Fruit fly (Drosophila melanogaster) whole organism, embryonic: ENCODE data around the gene CG5440.

Source experiments
- Atf3 ChIP-seq: fragments of 200-800 bp; sonication (Bioruptor generic); optimal IDR thresholded peaks from 3 replicates; lab custom pipeline; 2016; ENCODE audit warnings: missing biosample characterization, missing genetic modification characterization
- CG12942 ChIP-seq: fragments of 200-800 bp; sonication (Bioruptor generic); optimal IDR thresholded peaks from 3 replicates; lab custom pipeline; 2016; ENCODE audit warnings: missing biosample characterization, missing genetic modification characterization
- CG14667 ChIP-seq: fragments of 200-800 bp; sonication (Bioruptor generic); IDR thresholded peaks from 2 replicates; pipeline ENCODE4 v1.3.6; 2022; ENCODE audit warnings: missing biosample characterization, missing genetic modification characterization
- CG1603 ChIP-seq: fragments of 200-800 bp; sonication (Bioruptor generic); optimal IDR thresholded peaks from 2 replicates; lab custom pipeline; 2019; ENCODE audit warnings: missing biosample characterization, mild to moderate bottlenecking, missing genetic modification characterization, moderate library complexity
- CG17359 ChIP-seq: fragments of 200-800 bp; sonication (Bioruptor generic); optimal IDR thresholded peaks from 3 replicates; lab custom pipeline; 2018; ENCODE audit warnings: missing biosample characterization, mild to moderate bottlenecking, missing genetic modification characterization, moderate library complexity
- CG17802 ChIP-seq: fragments of 200-800 bp; sonication (Bioruptor generic); optimal IDR thresholded peaks from 2 replicates; lab custom pipeline; 2018; ENCODE audit warnings: missing biosample characterization, mild to moderate bottlenecking, missing genetic modification characterization, moderate library complexity
- CG18764 ChIP-seq: fragments of 200-800 bp; sonication (Bioruptor generic); optimal IDR thresholded peaks from 3 replicates; lab custom pipeline; 2016; ENCODE audit warnings: missing biosample characterization, missing genetic modification characterization
- CG2202 ChIP-seq: fragments of 200-800 bp; sonication (Bioruptor generic); optimal IDR thresholded peaks from 2 replicates; lab custom pipeline; 2018; ENCODE audit warnings: missing biosample characterization, mild to moderate bottlenecking, missing genetic modification characterization
- CG31365 ChIP-seq: fragments of 200-800 bp; sonication (Bioruptor generic); optimal IDR thresholded peaks from 2 replicates; lab custom pipeline; 2018; ENCODE audit warnings: missing biosample characterization, mild to moderate bottlenecking, missing genetic modification characterization
- CG3163 ChIP-seq: fragments of 200-800 bp; sonication (Bioruptor generic); optimal IDR thresholded peaks from 3 replicates; lab custom pipeline; 2016; ENCODE audit warnings: missing biosample characterization, missing genetic modification characterization
- CG43689 ChIP-seq: fragments of 200-800 bp; sonication (Bioruptor generic); IDR thresholded peaks from 2 replicates; pipeline ENCODE4 v1.3.6; 2022; ENCODE audit warnings: missing biosample characterization, missing genetic modification characterization
- CG5180 ChIP-seq: fragments of 200-800 bp; sonication (Bioruptor generic); optimal IDR thresholded peaks from 3 replicates; lab custom pipeline; 2017; ENCODE audit warnings: missing biosample characterization, missing genetic modification characterization, mild to moderate bottlenecking, moderate library complexity, missing genetic modification reagents
- CG5953 ChIP-seq: fragments of 200-800 bp; sonication (Bioruptor generic); IDR thresholded peaks from 2 replicates; pipeline ENCODE4 v1.3.6; 2022; ENCODE audit warnings: missing biosample characterization, missing genetic modification characterization
- CG6254 ChIP-seq: fragments of 200-800 bp; sonication (Bioruptor generic); optimal IDR thresholded peaks from 3 replicates; lab custom pipeline; 2017; ENCODE audit warnings: mild to moderate bottlenecking, missing biosample characterization, missing genetic modification reagents, missing genetic modification characterization
- CG6683 ChIP-seq: fragments of 200-800 bp; sonication (Bioruptor generic); optimal IDR thresholded peaks from 2 replicates; lab custom pipeline; 2017; ENCODE audit warnings: missing biosample characterization, mild to moderate bottlenecking, missing genetic modification characterization, missing genetic modification reagents
- CG7556 ChIP-seq: fragments of 200-800 bp; sonication (Bioruptor generic); optimal IDR thresholded peaks from 2 replicates; lab custom pipeline; 2017; ENCODE audit warnings: missing biosample characterization, mild to moderate bottlenecking, missing genetic modification characterization
- CG7928 ChIP-seq: fragments of 200-800 bp; sonication (Bioruptor generic); optimal IDR thresholded peaks from 2 replicates; lab custom pipeline; 2017; ENCODE audit warnings: missing biosample characterization, mild to moderate bottlenecking, missing genetic modification characterization
- D ChIP-seq, 2 experiments: fragments of 200-800 bp in 1 of 2; fragments of >200 bp in 1 of 2; sonication (Bioruptor generic) in 1 of 2; optimal IDR thresholded peaks; 2 replicates in 1 of 2; 3 replicates in 1 of 2; lab custom pipeline; 2017; ENCODE audit warnings: mild to moderate bottlenecking in 1 of 2, missing biosample characterization in 1 of 2, missing genetic modification characterization in 1 of 2, missing genetic modification reagents in 1 of 2
- Dfd ChIP-seq, 2 experiments: fragments of >200 bp; optimal IDR thresholded peaks; 2 replicates each; lab custom pipeline; 2017; ENCODE audit warnings: missing biosample characterization in 2 of 2, missing genetic modification characterization in 2 of 2
- Ets65A ChIP-seq: fragments of 200-800 bp; sonication (Bioruptor generic); peaks from one replicate; lab custom pipeline; 2016; ENCODE audit warnings: missing biosample characterization, missing genetic modification characterization
- HLH4C ChIP-seq: fragments of 200-800 bp; sonication (Bioruptor generic); IDR thresholded peaks from 3 replicates; pipeline ENCODE4 v1.3.6; 2022; ENCODE audit warnings: missing biosample characterization, missing genetic modification characterization; ENCODE audit not compliant: partially characterized antibody
- Lpt ChIP-seq: fragments of >200 bp; optimal IDR thresholded peaks from 2 replicates; lab custom pipeline; 2018; ENCODE audit warnings: missing biosample characterization, missing genetic modification characterization
- Myb ChIP-seq: fragments of 200-800 bp; sonication (Bioruptor generic); optimal IDR thresholded peaks from 2 replicates; lab custom pipeline; 2016; ENCODE audit warnings: missing biosample characterization, missing genetic modification characterization
- NK7.1 ChIP-seq: fragments of 200-800 bp; sonication (Bioruptor generic); optimal IDR thresholded peaks from 3 replicates; lab custom pipeline; 2016; ENCODE audit warnings: missing biosample characterization, missing genetic modification characterization
- Nf-YA ChIP-seq: fragments of 200-800 bp; sonication (Bioruptor generic); IDR thresholded peaks from 2 replicates; pipeline ENCODE4 v1.3.6; 2022; ENCODE audit warnings: missing biosample characterization, missing genetic modification characterization
- Scr ChIP-seq: fragments of 200-800 bp; sonication (Bioruptor generic); IDR thresholded peaks from 2 replicates; pipeline ENCODE4 v1.3.6; 2022; ENCODE audit warnings: missing biosample characterization, missing genetic modification characterization; ENCODE audit not compliant: partially characterized antibody
- Usf ChIP-seq: fragments of 200-800 bp; sonication (Bioruptor generic); optimal IDR thresholded peaks from 2 replicates; lab custom pipeline; 2017; ENCODE audit warnings: missing genotype, missing biosample characterization, missing genetic modification characterization
- bab2 ChIP-seq: fragments of 200-800 bp; sonication (Bioruptor generic); optimal IDR thresholded peaks from 2 replicates; lab custom pipeline; 2016; ENCODE audit warnings: missing biosample characterization, missing genetic modification characterization
- bbx ChIP-seq: fragments of 200-800 bp; sonication (Bioruptor generic); IDR thresholded peaks from 2 replicates; pipeline ENCODE4 v1.3.6; 2022; ENCODE audit warnings: missing biosample characterization, missing genetic modification characterization; ENCODE audit not compliant: partially characterized antibody
- btn ChIP-seq: fragments of 200-800 bp; sonication (Bioruptor generic); optimal IDR thresholded peaks from 2 replicates; lab custom pipeline; 2016; ENCODE audit warnings: missing biosample characterization, missing genetic modification characterization
- cwo ChIP-seq: fragments of 200-800 bp; sonication (Bioruptor generic); optimal IDR thresholded peaks from 3 replicates; lab custom pipeline; 2017; ENCODE audit warnings: missing biosample characterization, missing genetic modification characterization, mild to moderate bottlenecking, moderate library complexity, missing genetic modification reagents
- dmrt99B ChIP-seq: fragments of 200-800 bp; sonication (Bioruptor generic); optimal IDR thresholded peaks from 2 replicates; lab custom pipeline; 2018; ENCODE audit warnings: missing biosample characterization, mild to moderate bottlenecking, missing genetic modification characterization, moderate library complexity
- en ChIP-seq: fragments of 200-800 bp; sonication (Bioruptor generic); optimal IDR thresholded peaks from 2 replicates; lab custom pipeline; 2016; ENCODE audit warnings: missing biosample characterization, missing genetic modification characterization
- gsb-n ChIP-seq: fragments of 200-800 bp; sonication (Bioruptor generic); optimal IDR thresholded peaks from 3 replicates; lab custom pipeline; 2018; ENCODE audit warnings: missing biosample characterization, mild to moderate bottlenecking, missing genetic modification characterization
- hb ChIP-seq: fragments of 200-800 bp; sonication (Bioruptor generic); IDR thresholded peaks from 3 replicates; pipeline ENCODE4 v1.3.6; 2022; ENCODE audit warnings: missing biosample characterization, missing genetic modification characterization; ENCODE audit not compliant: partially characterized antibody
- hkb ChIP-seq, 2 experiments: fragments of 200-800 bp in 1 of 2; fragments of >200 bp in 1 of 2; sonication (Bioruptor generic) in 1 of 2; IDR thresholded peaks in 1 of 2; optimal IDR thresholded peaks in 1 of 2; 2 replicates each; pipeline versions ENCODE4 v1.3.6 to Lab custom; 2017 to 2022; ENCODE audit warnings: missing biosample characterization in 1 of 2, missing genetic modification characterization in 1 of 2
- maf-S ChIP-seq: fragments of 200-800 bp; sonication (Bioruptor generic); optimal IDR thresholded peaks from 2 replicates; lab custom pipeline; 2016; ENCODE audit warnings: missing biosample characterization, missing genetic modification characterization
- mam ChIP-seq: fragments of 200-800 bp; sonication (Bioruptor generic); optimal IDR thresholded peaks from 3 replicates; lab custom pipeline; 2016; ENCODE audit warnings: missing biosample characterization, missing genetic modification characterization
- nerfin-1 ChIP-seq: fragments of 200-800 bp; sonication (Bioruptor generic); optimal IDR thresholded peaks from 3 replicates; lab custom pipeline; 2019; ENCODE audit warnings: missing biosample characterization, mild to moderate bottlenecking, missing genetic modification characterization, moderate library complexity
- nmo ChIP-seq: fragments of 200-800 bp; sonication (Bioruptor generic); optimal IDR thresholded peaks from 2 replicates; lab custom pipeline; 2018; ENCODE audit warnings: missing biosample characterization, mild to moderate bottlenecking, missing genetic modification characterization, moderate library complexity
- p53 ChIP-seq: fragments of 200-800 bp; sonication (Bioruptor generic); optimal IDR thresholded peaks from 2 replicates; lab custom pipeline; 2016; ENCODE audit warnings: missing biosample characterization, missing genetic modification characterization
- pb ChIP-seq: fragments of 200-800 bp; sonication (Bioruptor generic); optimal IDR thresholded peaks from 3 replicates; lab custom pipeline; 2016; ENCODE audit warnings: missing biosample characterization, missing genetic modification characterization
- pita ChIP-seq: fragments of 200-800 bp; sonication (Bioruptor generic); optimal IDR thresholded peaks from 2 replicates; lab custom pipeline; 2017; ENCODE audit warnings: missing biosample characterization, mild to moderate bottlenecking, missing genetic modification characterization
- slp2 ChIP-seq: fragments of 200-800 bp; sonication (Bioruptor generic); optimal IDR thresholded peaks from 2 replicates; lab custom pipeline; 2016; ENCODE audit warnings: missing biosample characterization, missing genetic modification characterization
- tup ChIP-seq: fragments of 200-800 bp; sonication (Bioruptor generic); optimal IDR thresholded peaks from 2 replicates; lab custom pipeline; 2016; ENCODE audit warnings: missing biosample characterization, mild to moderate bottlenecking, missing genetic modification characterization, moderate library complexity
- unpg ChIP-seq: fragments of 200-800 bp; sonication (Bioruptor generic); optimal IDR thresholded peaks from 3 replicates; lab custom pipeline; 2018; ENCODE audit warnings: missing biosample characterization, mild to moderate bottlenecking, missing genetic modification characterization, moderate library complexity
- z ChIP-seq: fragments of 200-800 bp; sonication (Bioruptor generic); IDR thresholded peaks from 3 replicates; pipeline ENCODE4 v1.3.6; 2022; ENCODE audit warnings: missing biosample characterization, missing genetic modification characterization
- zfh2 ChIP-seq: fragments of 200-800 bp; sonication (Bioruptor generic); optimal IDR thresholded peaks from 2 replicates; lab custom pipeline; 2016; ENCODE audit warnings: missing biosample characterization, missing genetic modification characterization

The CG5440 gene

DNA sequence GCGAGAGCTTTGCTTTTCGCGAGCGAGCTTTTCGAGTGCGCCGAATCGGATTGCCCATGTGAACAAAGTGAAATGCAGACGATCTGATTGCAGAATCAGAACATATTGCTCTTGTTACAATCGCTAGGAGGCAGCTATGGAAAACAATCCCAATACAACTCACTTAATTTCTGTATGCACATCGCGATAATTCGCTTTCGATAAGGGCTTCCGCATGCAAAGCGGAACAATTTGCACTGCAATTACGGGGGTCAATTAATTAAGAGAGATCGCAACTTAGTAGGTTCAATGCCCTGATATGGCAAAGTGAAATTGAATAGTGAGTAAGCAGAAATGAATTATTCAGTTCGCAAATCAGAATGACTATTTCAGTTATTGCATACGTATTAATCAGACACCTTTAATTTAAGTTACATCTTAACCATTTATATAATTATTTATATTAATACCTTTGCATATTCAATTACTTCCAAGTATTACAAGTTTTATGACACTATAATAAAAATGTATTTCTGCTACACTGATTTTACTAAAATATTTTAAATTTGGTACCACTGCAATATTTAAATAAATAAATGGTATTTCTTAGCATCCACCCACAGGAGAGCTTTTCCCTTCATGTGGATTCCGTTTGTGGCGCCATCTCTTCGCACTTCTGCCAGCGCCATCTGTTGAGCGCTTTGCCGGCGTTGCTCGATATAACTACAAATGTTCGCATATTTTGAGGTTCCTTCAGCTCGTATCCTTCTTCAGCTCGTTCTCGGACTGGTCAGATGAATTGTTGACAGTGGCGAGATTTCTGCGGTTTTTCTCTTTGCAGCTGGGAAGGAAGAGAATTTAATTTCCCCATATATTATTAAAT, 28.1 kb downstream of the CG5440 start, which contains the start of gene NLaz (continued):
- TF ChIP-seq nmo (peak; percentile 43), CG7556 (GFP tag; lab: Kevin White, UChicago) (no peak), maf-S (peak; percentile 25), Atf3 (GFP tag; lab: Kevin White, UChicago) (no peak), CG5953 (0 out of 2 replicates have a peak, but pooled peaks have one; percentile 16), pita (no peak), en (no peak), pb (GFP tag; lab: Kevin White, UChicago) (no peak), Ets65A (GFP tag; lab: Kevin White, UChicago) (peak; percentile 95), CG6683 (GFP tag; lab: Kevin White, UChicago) (no peak), Scr (GFP tag; lab: Robert Waterston, UW) (no peak), p53 (GFP tag; lab: Kevin White, UChicago) (no peak), CG6254 (GFP tag; lab: Kevin White, UChicago) (no peak), dmrt99B (tag; lab: Kevin White, UChicago) (peak; percentile 28), CG7928 (no peak), slp2 (GFP tag; lab: Kevin White, UChicago) (no peak), CG43689 (GFP tag; lab: Robert Waterston, UW) (no peak), bab2 (GFP tag; lab: Kevin White, UChicago) (peak; percentile 65), z (GFP tag; lab: Robert Waterston, UW) (no peak), mam (GFP tag; lab: Kevin White, UChicago) (no peak), Nf-YA (GFP tag; lab: Robert Waterston, UW) (0 out of 2 replicates have a peak, but pooled peaks have one; percentile 21), hkb (optimal IDR thresholded peaks at IDR 0.05; lab: Kevin White, UChicago) (no peak), hkb (GFP tag; IDR thresholded peaks at IDR 0.05; lab: Robert Waterston, UW) (no peak), cwo (no peak), Lpt (GFP tag; lab: Kevin White, UChicago) (no peak), CG12942 (GFP tag; lab: Kevin White, UChicago) (no peak), Myb (GFP tag; lab: Kevin White, UChicago) (no peak), zfh2 (GFP tag; lab: Kevin White, UChicago) (no peak), CG14667 (GFP tag; lab: Robert Waterston, UW) (0 out of 2 replicates have a peak, but pooled peaks have one; percentile 11), tup (GFP tag; lab: Kevin White, UChicago) (no peak), nerfin-1 (no peak), gsb-n (no peak), CG31365 (tag; lab: Kevin White, UChicago) (no peak), unpg (GFP tag; lab: Kevin White, UChicago) (peak; percentile 57), CG17802 (tag; lab: Kevin White, UChicago) (no peak), CG5180 (GFP tag; lab: Kevin White, UChicago) (no peak), NK7.1 (GFP tag; lab: Kevin White, UChicago) (no peak), btn (GFP tag; lab: Kevin White, UChicago) (peak; percentile 38), D (optimal IDR thresholded peaks at IDR 0.05; lab: Kevin White, UChicago) (no peak), D (GFP tag; optimal IDR thresholded peaks at IDR 0.05; lab: Kevin White, UChicago) (no peak), hb (GFP tag; lab: Robert Waterston, UW) (no peak), CG17359 (peak; percentile 1), CG1603 (tag; lab: Kevin White, UChicago) (peak; percentile 35), Dfd (GFP tag; optimal IDR thresholded peaks at IDR 0.05; lab: Kevin White, UChicago) (no peak), CG18764 (no peak), CG3163 (GFP tag; lab: Kevin White, UChicago) (no peak), HLH4C (no peak), Usf (no peak), CG2202 (no peak), bbx (GFP tag; lab: Robert Waterston, UW) (peak; percentile 20; the same call in 1 of the 2 replicates)
